Worm (Caenorhabditis elegans) whole organism, L4 larva: ENCODE data around the gene slc-25A10.
A peak's percentile ranks its signal among the peaks of the same experiment; 100 is the strongest.

Source experiments
- F26F4.8 ChIP-seq: fragments of 200-800 bp; sonication (Bioruptor generic); conservative IDR thresholded peaks from 2 replicates; pipeline ENCODE4 v1.3.6; 2022; ENCODE audit warnings: missing genetic modification characterization, missing compliant biosample characterization
- T26A8.4 ChIP-seq: fragments of 200-800 bp; sonication (Bioruptor generic); IDR thresholded peaks from 2 replicates; pipeline ENCODE4 v1.3.6; 2022; ENCODE audit warnings: missing genetic modification characterization, missing compliant biosample characterization
- Y48G9A.11 ChIP-seq: fragments of 200-800 bp; sonication (Bioruptor generic); IDR thresholded peaks from 2 replicates; pipeline ENCODE4 v1.3.6; 2022; ENCODE audit warnings: missing genetic modification reagents, missing genetic modification characterization, missing compliant biosample characterization
- aha-1 ChIP-seq: fragments of 150-350 bp; peaks from one replicate; lab custom pipeline; 2014; ENCODE audit warnings: missing biosample characterization, missing genetic modification characterization
- aly-2 ChIP-seq: sonication (generic microtip); optimal IDR thresholded peaks from 2 replicates; lab custom pipeline; 2018; ENCODE audit warnings: missing biosample characterization, missing genetic modification characterization
- arid-1 ChIP-seq: fragments of 200-800 bp; sonication (Bioruptor generic); conservative IDR thresholded peaks from 2 replicates; pipeline ENCODE4 v1.3.6; 2022; ENCODE audit warnings: missing genetic modification reagents, missing genetic modification characterization, missing compliant biosample characterization
- ceh-62 ChIP-seq: sonication (generic microtip); optimal IDR thresholded peaks from 2 replicates; lab custom pipeline; 2017; ENCODE audit warnings: missing biosample characterization, missing genetic modification characterization
- ces-1 ChIP-seq: fragments of 150-350 bp; sonication (generic microtip); optimal IDR thresholded peaks from 4 replicates; lab custom pipeline; 2014; ENCODE audit warnings: missing biosample characterization, missing genetic modification reagents, missing genetic modification characterization
- cey-2 ChIP-seq: sonication (generic microtip); optimal IDR thresholded peaks from 3 replicates; lab custom pipeline; 2017; ENCODE audit warnings: missing genetic modification characterization, mild to moderate bottlenecking, missing compliant biosample characterization, antibody characterized with exemption, borderline replicate concordance; ENCODE audit not compliant: insufficient read depth
- daf-16 ChIP-seq, 3 experiments: sonication (generic microtip); optimal IDR thresholded peaks; 2 replicates each; lab custom pipeline; 2016 to 2017; ENCODE audit warnings: missing genetic modification characterization in 3 of 3, missing genetic modification reagents in 3 of 3, mild to moderate bottlenecking in 2 of 3, missing compliant biosample characterization in 2 of 3, missing biosample characterization in 1 of 3, moderate library complexity in 1 of 3
- daf-8 ChIP-seq: fragments of 200-800 bp; sonication (Bioruptor generic); IDR thresholded peaks from 2 replicates; pipeline ENCODE4 v1.3.6; 2022; ENCODE audit warnings: missing genetic modification characterization, missing compliant biosample characterization
- dmd-6 ChIP-seq: fragments of 200-800 bp; sonication (Bioruptor generic); IDR thresholded peaks from 2 replicates; pipeline ENCODE4 v1.3.6; 2022; ENCODE audit warnings: missing genetic modification reagents, missing genetic modification characterization, missing compliant biosample characterization
- duxl-1 ChIP-seq: sonication (generic microtip); optimal IDR thresholded peaks from 2 replicates; lab custom pipeline; 2016; ENCODE audit warnings: mild to moderate bottlenecking, missing genetic modification characterization, moderate library complexity, missing compliant biosample characterization; ENCODE audit not compliant: poor library complexity
- dve-1 ChIP-seq: sonication (generic microtip); optimal IDR thresholded peaks from 2 replicates; lab custom pipeline; 2017; ENCODE audit warnings: antibody characterized with exemption, mild to moderate bottlenecking, missing genetic modification characterization, missing compliant biosample characterization; ENCODE audit not compliant: insufficient read depth
- egl-43 ChIP-seq: fragments of 200-800 bp; sonication (Bioruptor generic); IDR thresholded peaks from 2 replicates; pipeline ENCODE4 v1.3.6; 2022; ENCODE audit warnings: missing genetic modification reagents, missing genetic modification characterization, missing compliant biosample characterization
- fkh-10 ChIP-seq: fragments of 150-350 bp; optimal IDR thresholded peaks from 2 replicates; lab custom pipeline; 2014; ENCODE audit warnings: missing biosample characterization, missing genetic modification reagents, missing genetic modification characterization
- gei-8 ChIP-seq: fragments of 200-800 bp; sonication (Bioruptor generic); optimal IDR thresholded peaks from 2 replicates; lab custom pipeline; 2018; ENCODE audit warnings: mild to moderate bottlenecking, missing genetic modification characterization, missing compliant biosample characterization
- hif-1 ChIP-seq, 2 experiments: sonication (generic microtip); optimal IDR thresholded peaks; 2 replicates each; lab custom pipeline; 2016 to 2017; ENCODE audit warnings: missing compliant biosample characterization in 2 of 2, missing genetic modification characterization in 2 of 2, missing genetic modification reagents in 2 of 2, missing genotype in 2 of 2, mild to moderate bottlenecking in 1 of 2
- hlh-11 ChIP-seq: fragments of 200-800 bp; sonication (Bioruptor generic); optimal IDR thresholded peaks from 2 replicates; lab custom pipeline; 2018; ENCODE audit warnings: mild to moderate bottlenecking, missing genetic modification characterization, missing compliant biosample characterization
- hlh-30 ChIP-seq: sonication (generic microtip); optimal IDR thresholded peaks from 2 replicates; lab custom pipeline; 2017; ENCODE audit warnings: antibody characterized with exemption, mild to moderate bottlenecking, missing genetic modification characterization, missing compliant biosample characterization; ENCODE audit not compliant: insufficient read depth
- lin-1 ChIP-seq: fragments of 200-800 bp; sonication (Bioruptor generic); IDR thresholded peaks from 2 replicates; pipeline ENCODE4 v1.3.6; 2022; ENCODE audit warnings: missing genetic modification reagents, missing genetic modification characterization, missing compliant biosample characterization
- lin-15B ChIP-seq: fragments of 150-350 bp; sonication (generic microtip); optimal IDR thresholded peaks from 3 replicates; lab custom pipeline; 2014; ENCODE audit warnings: missing biosample characterization, missing genetic modification characterization
- lin-29 ChIP-seq: fragments of 200-800 bp; sonication (Bioruptor generic); IDR thresholded peaks from 2 replicates; pipeline ENCODE4 v1.3.6; 2022; ENCODE audit warnings: missing genetic modification reagents, missing genetic modification characterization, missing compliant biosample characterization
- lin-38 ChIP-seq: fragments of 200-800 bp; sonication (Bioruptor generic); IDR thresholded peaks from 2 replicates; pipeline ENCODE4 v1.3.6; 2022; ENCODE audit warnings: missing genetic modification reagents, missing genetic modification characterization, missing compliant biosample characterization
- lin-39 ChIP-seq: fragments of 150-350 bp; optimal IDR thresholded peaks from 2 replicates; lab custom pipeline; 2014; ENCODE audit warnings: missing biosample characterization, missing genetic modification reagents, missing genetic modification characterization
- mdl-1 ChIP-seq, 2 experiments: fragments of 150-350 bp in 1 of 2; sonication (generic microtip) in 1 of 2; optimal IDR thresholded peaks; 2 replicates each; lab custom pipeline; 2014 to 2017; ENCODE audit warnings: missing biosample characterization in 2 of 2, missing genetic modification characterization in 2 of 2
- mdt-29 ChIP-seq: fragments of 200-800 bp; sonication (Bioruptor generic); IDR thresholded peaks from 2 replicates; pipeline ENCODE4 v1.3.6; 2022; ENCODE audit warnings: missing genetic modification reagents, missing genetic modification characterization, missing compliant biosample characterization
- mxl-2 ChIP-seq: fragments of 200-800 bp; sonication (Bioruptor generic); conservative IDR thresholded peaks from 2 replicates; pipeline ENCODE4 v1.3.6; 2022; ENCODE audit warnings: missing genetic modification reagents, missing genetic modification characterization, missing compliant biosample characterization
- nhr-11 ChIP-seq: fragments of 150-350 bp; optimal IDR thresholded peaks from 2 replicates; lab custom pipeline; 2014; ENCODE audit warnings: missing biosample characterization, missing genetic modification characterization
- nhr-28 ChIP-seq: fragments of 150-350 bp; optimal IDR thresholded peaks from 2 replicates; lab custom pipeline; 2014; ENCODE audit warnings: missing biosample characterization, missing genetic modification characterization
- nhr-48 ChIP-seq: sonication (generic microtip); optimal IDR thresholded peaks from 2 replicates; lab custom pipeline; 2016; ENCODE audit warnings: mild to moderate bottlenecking, missing genetic modification characterization, missing compliant biosample characterization
- nhr-6 ChIP-seq: fragments of 150-350 bp; optimal IDR thresholded peaks from 2 replicates; lab custom pipeline; 2014; ENCODE audit warnings: missing biosample characterization, missing genetic modification characterization
- nhr-77 ChIP-seq: fragments of 150-350 bp; optimal IDR thresholded peaks from 2 replicates; lab custom pipeline; 2014; ENCODE audit warnings: missing biosample characterization, missing genetic modification characterization
- pqm-1 ChIP-seq: sonication (generic microtip); optimal IDR thresholded peaks from 2 replicates; lab custom pipeline; 2017; ENCODE audit warnings: missing biosample characterization, missing genetic modification characterization
- saeg-2 ChIP-seq: fragments of 200-800 bp; sonication (Bioruptor generic); IDR thresholded peaks from 2 replicates; pipeline ENCODE4 v1.3.6; 2022; ENCODE audit warnings: missing genetic modification reagents, missing genetic modification characterization, missing compliant biosample characterization
- skn-1 ChIP-seq: fragments of 150-350 bp; optimal IDR thresholded peaks from 2 replicates; lab custom pipeline; 2014; ENCODE audit warnings: missing biosample characterization, missing genetic modification characterization
- unc-39 ChIP-seq: sonication (generic microtip); optimal IDR thresholded peaks from 2 replicates; lab custom pipeline; 2017; ENCODE audit warnings: missing biosample characterization, missing genetic modification characterization
- unc-62 ChIP-seq, 3 experiments: fragments of 150-350 bp in 1 of 3; sonication (generic microtip); optimal IDR thresholded peaks in 2 of 3; peaks in 1 of 3; 1 replicate in 1 of 3; 2 replicates in 2 of 3; lab custom pipeline; 2014 to 2017; ENCODE audit warnings: missing biosample characterization in 3 of 3, missing genetic modification characterization in 3 of 3, missing genetic modification reagents in 3 of 3, missing genotype in 1 of 3
- zag-1 ChIP-seq: fragments of 150-350 bp; optimal IDR thresholded peaks from 2 replicates; lab custom pipeline; 2014; ENCODE audit warnings: missing biosample characterization, missing genetic modification characterization
- zip-2 ChIP-seq: fragments of 150-350 bp; optimal IDR thresholded peaks from 2 replicates; lab custom pipeline; 2014; ENCODE audit warnings: missing biosample characterization, missing genetic modification characterization
- ztf-11 ChIP-seq: fragments of 150-350 bp; optimal IDR thresholded peaks from 2 replicates; lab custom pipeline; 2014; ENCODE audit warnings: missing biosample characterization, missing genetic modification characterization
- ztf-7 ChIP-seq: fragments of 150-350 bp; optimal IDR thresholded peaks from 2 replicates; lab custom pipeline; 2014; ENCODE audit warnings: missing biosample characterization, missing genetic modification characterization

slc-25A10 gene

ce11 chrX:6741532-6741931, 16.1 kb upstream of the slc-25A10 start (continued):
- no peak for TF ChIP-seq daf-16 (GFP tag; optimal IDR thresholded peaks at IDR 0.05; lab: Kevin White, UChicago)
- TF ChIP-seq daf-16 (tag; optimal IDR thresholded peaks at IDR 0.05; lab: Kevin White, UChicago), result peak; percentile 45
- peak; percentile 89 for TF ChIP-seq aha-1 (tag; lab: Kevin White, UChicago)
- TF ChIP-seq mdl-1 (tag; optimal IDR thresholded peaks at IDR 0.05; lab: Kevin White, UChicago), result peak in 1 of 2 experiments; percentile 70
- TF ChIP-seq F26F4.8 (GFP tag; lab: Robert Waterston, UW), result no peak
- peak; percentile 75 for TF ChIP-seq dve-1
- TF ChIP-seq dmd-6 (GFP tag; lab: Robert Waterston, UW), result peak; percentile 96
- TF ChIP-seq nhr-28 (tag; lab: Kevin White, UChicago), result peak; percentile 57
- TF ChIP-seq nhr-77 (tag; lab: Kevin White, UChicago), result peak; percentile 36

ce11 chrX:6740983-6741365, 15.5 kb upstream of the slc-25A10 start:
- TF ChIP-seq dmd-6 (GFP tag; lab: Robert Waterston, UW), result no peak; the same call in 1 of the 2 replicates
- no peak for TF ChIP-seq lin-38
- peak; percentile 71 for TF ChIP-seq nhr-11 (tag; lab: Kevin White, UChicago)
- TF ChIP-seq mdl-1 (tag; optimal IDR thresholded peaks at IDR 0.05; lab: Kevin White, UChicago), result peak in 1 of 2 experiments; percentile 42
- TF ChIP-seq egl-43, result peak; percentile 4; the same call in 1 of the 2 replicates
- peak; percentile 90 for TF ChIP-seq hlh-30 (tag; lab: Kevin White, UChicago)
- TF ChIP-seq unc-62 (GFP tag; optimal IDR thresholded peaks at IDR 0.05 in 1 of 2; lab: Kevin White, UChicago), result peak in 1 of 2 experiments; percentile 96
- no peak for TF ChIP-seq unc-62 (tag; optimal IDR thresholded peaks at IDR 0.05; lab: Kevin White, UChicago)
- TF ChIP-seq skn-1 (tag; lab: Kevin White, UChicago), result no peak
- no peak for TF ChIP-seq zag-1 (tag; lab: Kevin White, UChicago)
- 0 out of 2 replicates have a peak, but pooled peaks have one; percentile 37 for TF ChIP-seq saeg-2
- TF ChIP-seq nhr-28 (tag; lab: Kevin White, UChicago), result peak; percentile 21
- peak in 1 of 2 experiments; percentile 29 for TF ChIP-seq hif-1 (tag; optimal IDR thresholded peaks at IDR 0.05; lab: Kevin White, UChicago)
- TF ChIP-seq hlh-11 (tag; lab: Kevin White, UChicago), result peak; percentile 71
- TF ChIP-seq lin-15B (tag; lab: Kevin White, UChicago), result no peak
- peak in 1 of 2 experiments; percentile 91 for TF ChIP-seq daf-16 (GFP tag; optimal IDR thresholded peaks at IDR 0.05; lab: Kevin White, UChicago)
- no peak for TF ChIP-seq daf-16 (tag; optimal IDR thresholded peaks at IDR 0.05; lab: Kevin White, UChicago)
- peak; percentile 48 for TF ChIP-seq mdt-29
- no peak for TF ChIP-seq ztf-11 (tag; lab: Kevin White, UChicago)

ce11 chrX:6740282-6740982, 15.0 kb upstream of the slc-25A10 start:
- TF ChIP-seq Y48G9A.11 (GFP tag; lab: Robert Waterston, UW) (no peak), nhr-77 (tag; lab: Kevin White, UChicago) (no peak), hlh-30 (tag; lab: Kevin White, UChicago) (peak; percentile 60), mdl-1 (tag; optimal IDR thresholded peaks at IDR 0.05; lab: Kevin White, UChicago) (peak in 1 of 2 experiments; percentile 87), aly-2 (no peak), lin-29 (GFP tag; lab: Robert Waterston, UW) (no peak), nhr-48 (tag; lab: Kevin White, UChicago) (no peak), T26A8.4 (GFP tag; lab: Robert Waterston, UW) (no peak; the same call in 1 of the 2 replicates), pqm-1 (tag; lab: Kevin White, UChicago) (no peak), unc-39 (tag; lab: Kevin White, UChicago) (no peak), gei-8 (GFP tag; lab: Kevin White, UChicago) (peak; percentile 35), duxl-1 (no peak), cey-2 (tag; lab: Kevin White, UChicago) (no peak), unc-62 (GFP tag; optimal IDR thresholded peaks at IDR 0.05 in 1 of 2; lab: Kevin White, UChicago) (peak in 1 of 2 experiments; percentile 70), unc-62 (tag; optimal IDR thresholded peaks at IDR 0.05; lab: Kevin White, UChicago) (no peak), nhr-6 (tag; lab: Kevin White, UChicago) (no peak), fkh-10 (GFP tag; lab: Kevin White, UChicago) (no peak), mxl-2 (no peak), arid-1 (GFP tag; lab: Robert Waterston, UW) (no peak; the same call in 1 of the 2 replicates), ceh-62 (tag; lab: Kevin White, UChicago) (no peak), daf-8 (GFP tag; lab: Robert Waterston, UW) (no peak), zip-2 (no peak), lin-15B (tag; lab: Kevin White, UChicago) (no peak), dmd-6 (GFP tag; lab: Robert Waterston, UW) (no peak), ztf-7 (no peak), skn-1 (tag; lab: Kevin White, UChicago) (no peak), daf-16 (GFP tag; optimal IDR thresholded peaks at IDR 0.05; lab: Kevin White, UChicago) (peak in 1 of 2 experiments; percentile 60), daf-16 (tag; optimal IDR thresholded peaks at IDR 0.05; lab: Kevin White, UChicago) (no peak), lin-39 (tag; lab: Kevin White, UChicago) (no peak), lin-1 (GFP tag; lab: Robert Waterston, UW) (no peak), ces-1 (GFP tag; lab: Kevin White, UChicago) (no peak)
